Fruit fly (Drosophila melanogaster) S2 (cell line): ENCODE measurements around the gene Amacr.

Source experiments
- CG8478 ChIP-seq: fragments of >200 bp; optimal IDR thresholded peaks from 2 replicates; lab custom pipeline; 2018
- CTCF ChIP-seq, 2 experiments: fragments of >200 bp; optimal IDR thresholded peaks; 2 replicates each; lab custom pipeline; 2018

- TF ChIP-seq CG8478 (lab: Kevin White, UChicago) (no peak), CTCF (optimal IDR thresholded peaks at IDR 0.05; lab: Kevin White, UChicago) (no peak)
Observed at dm6 chr2L:20726451-20726850, 25.7 kb downstream of the Amacr start, which contains the start of gene CG9316.
